Worm (Caenorhabditis elegans) whole organism, young adult: Measurements from ENCODE around the gene srxa-10.

Experiments used
- B0019.2 ChIP-seq: fragments of 200-800 bp; sonication (Bioruptor generic); conservative IDR thresholded peaks from 2 replicates; pipeline ENCODE4 v1.3.6; 2022; ENCODE audit warnings: missing genetic modification reagents, missing genetic modification characterization, missing compliant biosample characterization
- F22D6.2 ChIP-seq: sonication (generic microtip); optimal IDR thresholded peaks from 2 replicates; lab custom pipeline; 2016; ENCODE audit warnings: mild to moderate bottlenecking, missing genetic modification characterization, missing compliant biosample characterization
- F23B12.7 ChIP-seq: sonication (generic microtip); optimal IDR thresholded peaks from 2 replicates; lab custom pipeline; 2017; ENCODE audit warnings: missing genetic modification characterization, mild to moderate bottlenecking, missing compliant biosample characterization, antibody characterized with exemption, moderate library complexity; ENCODE audit not compliant: insufficient read depth
- F33H1.4 ChIP-seq: fragments of 200-800 bp; sonication (Bioruptor generic); IDR thresholded peaks from 2 replicates; pipeline ENCODE4 v1.3.6; 2022; ENCODE audit warnings: missing genetic modification reagents, missing genetic modification characterization, missing compliant biosample characterization
- F55B11.4 ChIP-seq: sonication (generic microtip); optimal IDR thresholded peaks from 2 replicates; lab custom pipeline; 2016; ENCODE audit warnings: missing compliant biosample characterization, missing genetic modification characterization, borderline replicate concordance; ENCODE audit not compliant: insufficient read depth
- K12H6.12 ChIP-seq: fragments of 200-800 bp; sonication (Bioruptor generic); optimal IDR thresholded peaks from 2 replicates; lab custom pipeline; 2018; ENCODE audit warnings: mild to moderate bottlenecking, missing genetic modification characterization, missing compliant biosample characterization
- ZK185.1 ChIP-seq: sonication (generic microtip); optimal IDR thresholded peaks from 2 replicates; lab custom pipeline; 2016; ENCODE audit warnings: mild to moderate bottlenecking, missing genetic modification characterization, missing compliant biosample characterization; ENCODE audit not compliant: poor library complexity, severe bottlenecking
- bed-1 ChIP-seq: fragments of 200-800 bp; sonication (Bioruptor generic); IDR thresholded peaks from 2 replicates; pipeline ENCODE4 v1.3.6; 2022; ENCODE audit warnings: missing genetic modification reagents, missing genetic modification characterization, missing compliant biosample characterization
- ceh-91 ChIP-seq: fragments of 200-800 bp; sonication (Bioruptor generic); IDR thresholded peaks from 2 replicates; pipeline ENCODE4 v1.3.6; 2022; ENCODE audit warnings: missing genetic modification reagents, missing genetic modification characterization, missing compliant biosample characterization
- efl-1 ChIP-seq: fragments of 150-350 bp; optimal IDR thresholded peaks from 2 replicates; lab custom pipeline; 2014; ENCODE audit warnings: missing biosample characterization, missing genetic modification reagents, missing genetic modification characterization
- egl-44 ChIP-seq: fragments of 200-800 bp; sonication (Bioruptor generic); IDR thresholded peaks from 2 replicates; pipeline ENCODE4 v1.3.6; 2022; ENCODE audit warnings: missing genetic modification reagents, missing genetic modification characterization, missing compliant biosample characterization
- ekl-4 ChIP-seq: fragments of 200-800 bp; sonication (Bioruptor generic); IDR thresholded peaks from 2 replicates; pipeline ENCODE4 v1.3.6; 2022; ENCODE audit warnings: missing genetic modification reagents, missing genetic modification characterization, missing compliant biosample characterization
- him-1 ChIP-seq: sonication (generic microtip); optimal IDR thresholded peaks from 2 replicates; lab custom pipeline; 2016; ENCODE audit warnings: missing genotype, missing genetic modification reagents, missing genetic modification characterization, missing compliant biosample characterization
- hlh-12 ChIP-seq: sonication (generic microtip); optimal IDR thresholded peaks from 2 replicates; lab custom pipeline; 2016; ENCODE audit warnings: missing genetic modification characterization, missing compliant biosample characterization
- hsf-1 ChIP-seq: fragments of 200-800 bp; sonication (Bioruptor generic); IDR thresholded peaks from 2 replicates; pipeline ENCODE4 v1.3.6; 2022; ENCODE audit warnings: missing genetic modification reagents, missing genetic modification characterization, missing compliant biosample characterization
- let-607 ChIP-seq, 2 experiments: fragments of 200-800 bp in 1 of 2; sonication (Bioruptor generic) in 1 of 2; sonication (generic microtip) in 1 of 2; optimal IDR thresholded peaks; 2 replicates each; lab custom pipeline; 2016 to 2018; ENCODE audit warnings: mild to moderate bottlenecking in 2 of 2, missing compliant biosample characterization in 2 of 2, missing genetic modification characterization in 2 of 2, moderate library complexity in 2 of 2, missing genotype in 1 of 2
- lin-26 ChIP-seq: fragments of 200-800 bp; sonication (Bioruptor generic); IDR thresholded peaks from 2 replicates; pipeline ENCODE4 v1.3.6; 2022; ENCODE audit warnings: missing genetic modification reagents, missing genetic modification characterization, missing compliant biosample characterization
- lin-54 ChIP-seq: fragments of 200-800 bp; sonication (Bioruptor generic); optimal IDR thresholded peaks from 2 replicates; lab custom pipeline; 2018; ENCODE audit warnings: mild to moderate bottlenecking, missing genetic modification characterization, missing compliant biosample characterization
- lir-1 ChIP-seq: fragments of 200-800 bp; sonication (Bioruptor generic); conservative IDR thresholded peaks from 2 replicates; pipeline ENCODE4 v1.3.6; 2022; ENCODE audit warnings: missing genetic modification reagents, missing genetic modification characterization, missing compliant biosample characterization
- lsl-1 ChIP-seq: fragments of 200-800 bp; sonication (Bioruptor generic); optimal IDR thresholded peaks from 2 replicates; lab custom pipeline; 2018; ENCODE audit warnings: mild to moderate bottlenecking, missing genetic modification characterization, moderate library complexity, missing compliant biosample characterization
- madf-10 ChIP-seq: sonication (generic microtip); optimal IDR thresholded peaks from 2 replicates; lab custom pipeline; 2016; ENCODE audit warnings: mild to moderate bottlenecking, missing genetic modification characterization, missing compliant biosample characterization
- madf-3 ChIP-seq: fragments of 200-800 bp; sonication (Bioruptor generic); IDR thresholded peaks from 2 replicates; pipeline ENCODE4 v1.3.6; 2022; ENCODE audit warnings: missing genetic modification reagents, missing genetic modification characterization, missing compliant biosample characterization
- madf-6 ChIP-seq: fragments of 200-800 bp; sonication (Bioruptor generic); IDR thresholded peaks from 2 replicates; pipeline ENCODE4 v1.3.6; 2022; ENCODE audit warnings: missing genetic modification reagents, missing genetic modification characterization, missing compliant biosample characterization
- madf-8 ChIP-seq: fragments of 200-800 bp; sonication (Bioruptor generic); conservative IDR thresholded peaks from 2 replicates; pipeline ENCODE4 v1.3.6; 2022; ENCODE audit warnings: missing genetic modification reagents, missing genetic modification characterization, missing compliant biosample characterization
- mcd-1 ChIP-seq: fragments of 200-800 bp; sonication (Bioruptor generic); IDR thresholded peaks from 2 replicates; pipeline ENCODE4 v1.3.6; 2022; ENCODE audit warnings: missing genetic modification reagents, missing genetic modification characterization, missing compliant biosample characterization
- mel-28 ChIP-seq: sonication (generic microtip); optimal IDR thresholded peaks from 2 replicates; lab custom pipeline; 2016; ENCODE audit warnings: borderline replicate concordance, mild to moderate bottlenecking, missing genetic modification characterization, missing compliant biosample characterization
- mxl-1 ChIP-seq: sonication (generic microtip); optimal IDR thresholded peaks from 2 replicates; lab custom pipeline; 2016; ENCODE audit warnings: missing genetic modification characterization, missing compliant biosample characterization
- pbrm-1 ChIP-seq: fragments of 200-800 bp; sonication (Bioruptor generic); IDR thresholded peaks from 2 replicates; pipeline ENCODE4 v1.3.6; 2022; ENCODE audit warnings: missing genetic modification reagents, missing genetic modification characterization, missing compliant biosample characterization
- rec-8 ChIP-seq, 2 experiments: sonication (generic microtip); optimal IDR thresholded peaks; 2 replicates each; lab custom pipeline; 2016; ENCODE audit warnings: mild to moderate bottlenecking in 2 of 2, missing genetic modification characterization in 2 of 2, missing genetic modification reagents in 2 of 2, missing genotype in 2 of 2, missing biosample characterization in 1 of 2, missing compliant biosample characterization in 1 of 2, moderate library complexity in 1 of 2
- sea-2 ChIP-seq: fragments of 200-800 bp; sonication (Bioruptor generic); IDR thresholded peaks from 2 replicates; pipeline ENCODE4 v1.3.6; 2022; ENCODE audit warnings: missing genetic modification characterization, missing compliant biosample characterization
- snpc-3.4 ChIP-seq: sonication (generic microtip); optimal IDR thresholded peaks from 2 replicates; lab custom pipeline; 2017; ENCODE audit warnings: missing genetic modification characterization, mild to moderate bottlenecking, missing compliant biosample characterization, antibody characterized with exemption, moderate library complexity, missing genotype, missing genetic modification reagents
- somi-1 ChIP-seq: fragments of 200-800 bp; sonication (Bioruptor generic); optimal IDR thresholded peaks from 2 replicates; lab custom pipeline; 2018; ENCODE audit warnings: mild to moderate bottlenecking, missing genetic modification characterization, missing compliant biosample characterization
- unc-130 ChIP-seq: sonication (generic microtip); optimal IDR thresholded peaks from 2 replicates; lab custom pipeline; 2016; ENCODE audit warnings: missing genetic modification reagents, missing genetic modification characterization, missing compliant biosample characterization
- xnd-1 ChIP-seq: sonication (generic microtip); optimal IDR thresholded peaks from 2 replicates; lab custom pipeline; 2016; ENCODE audit warnings: missing genotype, missing genetic modification reagents, missing genetic modification characterization, missing compliant biosample characterization
- zfh-2 ChIP-seq: fragments of 200-800 bp; sonication (Bioruptor generic); conservative IDR thresholded peaks from 2 replicates; pipeline ENCODE4 v1.3.6; 2022; ENCODE audit warnings: missing genetic modification reagents, missing genetic modification characterization, missing compliant biosample characterization
- ztf-25 ChIP-seq: fragments of 200-800 bp; sonication (Bioruptor generic); IDR thresholded peaks from 2 replicates; pipeline ENCODE4 v1.3.6; 2022; ENCODE audit warnings: missing genetic modification reagents, missing genetic modification characterization, missing compliant biosample characterization

srxa-10 gene

ce11 chrIII:9765465-9765900, 30.9 kb downstream of the srxa-10 start (continued):
- TF ChIP-seq F55B11.4 (tag; lab: Kevin White, UChicago) (no peak), madf-10 (tag; lab: Kevin White, UChicago) (peak; percentile 94), unc-130 (GFP tag; lab: Kevin White, UChicago) (peak; percentile 3), lin-54 (GFP tag; lab: Kevin White, UChicago) (peak; percentile 95), sea-2 (GFP tag; lab: Robert Waterston, UW) (peak; percentile 94), K12H6.12 (tag; lab: Kevin White, UChicago) (peak; percentile 100), F22D6.2 (tag; lab: Kevin White, UChicago) (peak; percentile 89), madf-3 (GFP tag; lab: Robert Waterston, UW) (peak; percentile 100), let-607 (tag; optimal IDR thresholded peaks at IDR 0.05; lab: Kevin White, UChicago) (peak; percentile 91 to 94), mel-28 (tag; lab: Kevin White, UChicago) (peak; percentile 56), lir-1 (GFP tag; lab: Robert Waterston, UW) (peak; percentile 92), rec-8 (tag; optimal IDR thresholded peaks at IDR 0.05; lab: Kevin White, UChicago) (no peak), hlh-12 (tag; lab: Kevin White, UChicago) (no peak), ZK185.1 (tag; lab: Kevin White, UChicago) (peak; percentile 90)
- TF ChIP-seq, all 124 proteins: peak for 97

- TF ChIP-seq F33H1.4 (0 out of 2 replicates have a peak, but pooled peaks have one; percentile 12), ekl-4 (GFP tag; lab: Robert Waterston, UW) (no peak), ceh-91 (GFP tag; lab: Robert Waterston, UW) (no peak), ztf-25 (GFP tag; lab: Robert Waterston, UW) (no peak), zfh-2 (GFP tag; lab: Robert Waterston, UW) (peak; percentile 63; the same call in 1 of the 2 replicates), F23B12.7 (no peak), bed-1 (GFP tag; lab: Robert Waterston, UW) (0 out of 2 replicates have a peak, but pooled peaks have one; percentile 60), him-1 (tag; lab: Kevin White, UChicago) (no peak), mcd-1 (GFP tag; lab: Robert Waterston, UW) (peak; percentile 22; the same call in 1 of the 2 replicates)
Observed at ce11 chrIII:9764718-9765117, 31.6 kb downstream of the srxa-10 start.

ce11 chrIII:9762093-9762748, 34.1 kb downstream of the srxa-10 start, which contains the start of gene gcc-2:
Gene gcc-2 (minus strand): TSS chrIII:9762143.
- TF ChIP-seq hsf-1: no peak
- no peak for TF ChIP-seq somi-1
- TF ChIP-seq efl-1 (GFP tag; lab: Kevin White, UChicago): peak; percentile 16
- no peak for TF ChIP-seq F23B12.7
- TF ChIP-seq xnd-1 (tag; lab: Kevin White, UChicago): peak; percentile 64
- no peak for TF ChIP-seq pbrm-1 (GFP tag; lab: Robert Waterston, UW)
- TF ChIP-seq F33H1.4: peak; percentile 81
- peak; percentile 34 for TF ChIP-seq snpc-3.4
- TF ChIP-seq egl-44 (GFP tag; lab: Robert Waterston, UW): no peak
- TF ChIP-seq mxl-1 (tag; lab: Kevin White, UChicago): no peak
- TF ChIP-seq lin-26: no peak
- TF ChIP-seq lsl-1: peak; percentile 79
- peak; percentile 50 for TF ChIP-seq madf-8
- TF ChIP-seq lin-54 (GFP tag; lab: Kevin White, UChicago): peak; percentile 3
- no peak for TF ChIP-seq B0019.2 (GFP tag; lab: Robert Waterston, UW)
- TF ChIP-seq F22D6.2 (tag; lab: Kevin White, UChicago): no peak
- peak; percentile 76 for TF ChIP-seq madf-6 (GFP tag; lab: Robert Waterston, UW)
